Fruit fly (Drosophila melanogaster) whole organism, wandering third instar larva: ENCODE data around the gene gnu.

ENCODE experiments used
- Dfd ChIP-seq: fragments of >200 bp; optimal IDR thresholded peaks from 2 replicates; lab custom pipeline; 2017; ENCODE audit warnings: missing biosample characterization, missing genetic modification characterization
- Dif ChIP-seq: fragments of 200-275, 200-300 bp; sonication (Bioruptor generic); optimal IDR thresholded peaks from 2 replicates; lab custom pipeline; 2018; ENCODE audit warnings: missing biosample characterization, missing genetic modification characterization; ENCODE audit not compliant: partially characterized antibody
- GATAd ChIP-seq: sonication (Bioruptor generic); optimal IDR thresholded peaks from 2 replicates; lab custom pipeline; 2016; ENCODE audit warnings: missing biosample characterization, missing genetic modification characterization
- Myc ChIP-seq: fragments of >200 bp; optimal IDR thresholded peaks from 2 replicates; lab custom pipeline; 2017
- N ChIP-seq: fragments of >200 bp; optimal IDR thresholded peaks from 2 replicates; lab custom pipeline; 2018; ENCODE audit warnings: missing biosample characterization, missing external identifiers, missing genetic modification characterization
- Sp1 ChIP-seq: fragments of 200-800 bp; sonication (Bioruptor generic); optimal IDR thresholded peaks from 3 replicates; lab custom pipeline; 2019; ENCODE audit warnings: missing biosample characterization, mild to moderate bottlenecking, missing genetic modification characterization, moderate library complexity
- br ChIP-seq: fragments of 200-800 bp; sonication (Bioruptor generic); optimal IDR thresholded peaks from 2 replicates; lab custom pipeline; 2016; ENCODE audit warnings: missing biosample characterization, missing genetic modification characterization
- foxo ChIP-seq, 2 experiments: fragments of 200-800 bp; sonication (Bioruptor generic); optimal IDR thresholded peaks; 2 replicates in 1 of 2; 3 replicates in 1 of 2; lab custom pipeline; 2016 to 2017; ENCODE audit warnings: missing biosample characterization in 2 of 2, missing genetic modification characterization in 2 of 2
- fru ChIP-seq: fragments of 200-800 bp; sonication (Bioruptor generic); optimal IDR thresholded peaks from 3 replicates; lab custom pipeline; 2016; ENCODE audit warnings: missing biosample characterization, mild to moderate bottlenecking, missing genetic modification characterization
- pan ChIP-seq: fragments of >200 bp; optimal IDR thresholded peaks from 2 replicates; lab custom pipeline; 2017
- psq ChIP-seq: fragments of 200-800 bp; sonication (Bioruptor generic); optimal IDR thresholded peaks from 3 replicates; lab custom pipeline; 2017; ENCODE audit warnings: missing biosample characterization, mild to moderate bottlenecking, missing genetic modification characterization, moderate library complexity
- sv ChIP-seq: fragments of 200-800 bp; sonication (Bioruptor generic); optimal IDR thresholded peaks from 3 replicates; lab custom pipeline; 2016; ENCODE audit warnings: missing biosample characterization, missing genetic modification characterization
- usp ChIP-seq: fragments of >200 bp; optimal IDR thresholded peaks from 2 replicates; lab custom pipeline; 2017; ENCODE audit warnings: missing biosample characterization, missing genetic modification characterization
- woc ChIP-seq: sonication (Bioruptor generic); optimal IDR thresholded peaks from 2 replicates; lab custom pipeline; 2016; ENCODE audit warnings: missing biosample characterization, mild to moderate bottlenecking, missing genetic modification characterization

DNA sequence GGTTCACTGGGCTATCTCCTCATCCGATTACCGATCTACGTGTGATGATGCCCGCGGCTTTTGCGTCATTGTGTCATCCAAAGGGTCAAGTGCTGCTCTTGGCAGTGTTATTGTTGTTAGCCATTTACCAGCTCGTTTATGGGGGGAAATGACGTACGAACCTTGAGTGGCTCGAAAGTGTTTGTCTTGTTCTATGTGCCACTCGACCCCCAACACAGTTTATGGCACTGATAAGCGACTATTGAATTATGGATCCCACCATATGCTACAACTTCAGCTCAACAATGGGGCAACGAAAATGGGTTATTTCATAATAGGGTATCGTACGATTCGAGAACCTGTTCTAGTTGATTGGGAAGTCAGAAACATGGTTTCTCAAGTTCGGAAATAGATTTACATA lies 23.9 kb downstream of the gnu start:
- TF ChIP-seq Dfd (no peak), br (GFP tag; lab: Kevin White, UChicago) (no peak), Sp1 (GFP tag; lab: Kevin White, UChicago) (no peak), psq (GFP tag; lab: Kevin White, UChicago) (no peak), GATAd (GFP tag; lab: Kevin White, UChicago) (no peak), foxo (GFP tag; optimal IDR thresholded peaks at IDR 0.05; lab: Kevin White, UChicago) (no peak), usp (GFP tag; lab: Kevin White, UChicago) (no peak), Dif (no peak), N (no peak), woc (GFP tag; lab: Kevin White, UChicago) (no peak), pan (no peak), Myc (lab: Kevin White, UChicago) (no peak), fru (GFP tag; lab: Kevin White, UChicago) (no peak), sv (GFP tag; lab: Kevin White, UChicago) (no peak)
